Worm (Caenorhabditis elegans): ENCODE data around the gene ing-3.

ce11 chrII:13931944-13932343 lies 56.1 kb downstream of the ing-3 start, which contains the start of gene hot-3:
- TF ChIP-seq mep-1 (tag; optimal IDR thresholded peaks at IDR 0.05) (no peak), fos-1 (tag; optimal IDR thresholded peaks at IDR 0.05) (no peak)

Measured in whole organism, L1 larva.